Worm (Caenorhabditis elegans) whole organism, L1 larva: ENCODE measurements around the gene R09H3.2.

Experiments used
- C04F5.9 ChIP-seq: sonication (generic microtip); optimal IDR thresholded peaks from 2 replicates; lab custom pipeline; 2016; ENCODE audit warnings: missing genetic modification characterization, missing compliant biosample characterization
- aly-2 ChIP-seq: fragments of 150-350 bp; optimal IDR thresholded peaks from 2 replicates; lab custom pipeline; 2014; ENCODE audit warnings: missing biosample characterization, missing genetic modification characterization
- ceh-8 ChIP-seq: fragments of 200-800 bp; sonication (Bioruptor generic); optimal IDR thresholded peaks from 2 replicates; lab custom pipeline; 2018; ENCODE audit warnings: mild to moderate bottlenecking, missing genetic modification characterization, moderate library complexity, missing compliant biosample characterization
- ceh-82 ChIP-seq, 3 experiments: fragments of 150-350 bp in 1 of 3; sonication (generic microtip) in 2 of 3; optimal IDR thresholded peaks; 2 replicates each; lab custom pipeline; 2014 to 2017; ENCODE audit warnings: missing biosample characterization in 3 of 3, missing genetic modification characterization in 3 of 3
- dsc-1 ChIP-seq: sonication (generic microtip); optimal IDR thresholded peaks from 2 replicates; lab custom pipeline; 2016; ENCODE audit warnings: mild to moderate bottlenecking, missing genetic modification characterization, missing compliant biosample characterization
- efl-1 ChIP-seq, 4 experiments: fragments of 150-350 bp; optimal IDR thresholded peaks in 3 of 4; peaks in 1 of 4; 1 replicate in 1 of 4; 2 replicates in 3 of 4; lab custom pipeline; 2014; ENCODE audit warnings: missing biosample characterization in 2 of 4, missing genetic modification characterization in 2 of 4, missing genetic modification reagents in 2 of 4
- egl-27 ChIP-seq, 2 experiments: fragments of 150-350 bp in 1 of 2; sonication (generic microtip); optimal IDR thresholded peaks; 3 replicates each; lab custom pipeline; 2017 to 2018; ENCODE audit warnings: missing biosample characterization in 2 of 2, missing genetic modification characterization in 2 of 2, missing genetic modification reagents in 2 of 2
- fkh-10 ChIP-seq: sonication (generic microtip); optimal IDR thresholded peaks from 2 replicates; lab custom pipeline; 2017; ENCODE audit warnings: missing biosample characterization, missing genetic modification reagents, missing genetic modification characterization
- hlh-17 ChIP-seq: fragments of 200-800 bp; sonication (Bioruptor generic); optimal IDR thresholded peaks from 2 replicates; lab custom pipeline; 2018; ENCODE audit warnings: missing genetic modification characterization, mild to moderate bottlenecking, missing compliant biosample characterization, moderate library complexity, borderline replicate concordance
- hpl-2 ChIP-seq: fragments of 150-350 bp; optimal IDR thresholded peaks from 2 replicates; lab custom pipeline; 2014; ENCODE audit warnings: missing biosample characterization, missing genetic modification reagents, missing genetic modification characterization
- irx-1 ChIP-seq: sonication (generic microtip); optimal IDR thresholded peaks from 2 replicates; lab custom pipeline; 2016; ENCODE audit warnings: missing genetic modification characterization, missing compliant biosample characterization
- jun-1 ChIP-seq: fragments of 150-350 bp; optimal IDR thresholded peaks from 2 replicates; lab custom pipeline; 2014; ENCODE audit warnings: missing biosample characterization, missing genetic modification reagents, missing genetic modification characterization
- lin-15B ChIP-seq: fragments of 150-350 bp; sonication (generic microtip); optimal IDR thresholded peaks from 3 replicates; lab custom pipeline; 2014; ENCODE audit warnings: missing biosample characterization, missing genetic modification characterization
- lin-39 ChIP-seq: fragments of 150-350 bp; optimal IDR thresholded peaks from 2 replicates; lab custom pipeline; 2014; ENCODE audit warnings: missing biosample characterization, missing genetic modification reagents, missing genetic modification characterization
- mab-9 ChIP-seq: fragments of 200-800 bp; sonication (Bioruptor generic); IDR thresholded peaks from 2 replicates; pipeline ENCODE4 v1.3.6; 2022; ENCODE audit warnings: missing genetic modification reagents, missing genetic modification characterization, missing compliant biosample characterization
- mep-1 ChIP-seq: fragments of 150-350 bp; optimal IDR thresholded peaks from 2 replicates; lab custom pipeline; 2014; ENCODE audit warnings: missing biosample characterization, missing genetic modification characterization
- nhr-11 ChIP-seq: fragments of 150-350 bp; optimal IDR thresholded peaks from 2 replicates; lab custom pipeline; 2014; ENCODE audit warnings: missing biosample characterization, missing genetic modification characterization
- nhr-47 ChIP-seq: sonication (generic microtip); optimal IDR thresholded peaks from 2 replicates; lab custom pipeline; 2016; ENCODE audit warnings: mild to moderate bottlenecking, missing genetic modification characterization, moderate library complexity, missing compliant biosample characterization
- nhr-76 ChIP-seq: sonication (generic microtip); optimal IDR thresholded peaks from 2 replicates; lab custom pipeline; 2017; ENCODE audit warnings: missing biosample characterization, missing genetic modification characterization
- nhr-84 ChIP-seq: sonication (generic microtip); optimal IDR thresholded peaks from 2 replicates; lab custom pipeline; 2017; ENCODE audit warnings: missing biosample characterization, missing genetic modification characterization
- nhr-85 ChIP-seq: sonication (generic microtip); peaks from one replicate; lab custom pipeline; 2016; ENCODE audit warnings: missing genetic modification characterization, inconsistent platforms, missing compliant biosample characterization
- pag-3 ChIP-seq: sonication (generic microtip); optimal IDR thresholded peaks from 2 replicates; lab custom pipeline; 2017; ENCODE audit warnings: missing genetic modification characterization, mild to moderate bottlenecking, missing compliant biosample characterization, antibody characterized with exemption, borderline replicate concordance; ENCODE audit not compliant: insufficient read depth
- pqm-1 ChIP-seq: sonication (generic microtip); optimal IDR thresholded peaks from 3 replicates; lab custom pipeline; 2017; ENCODE audit warnings: missing biosample characterization, missing genetic modification characterization
- sptf-1 ChIP-seq: fragments of 150-350 bp; optimal IDR thresholded peaks from 2 replicates; lab custom pipeline; 2014; ENCODE audit warnings: missing biosample characterization, missing genetic modification characterization
- swsn-7 ChIP-seq: sonication (generic microtip); optimal IDR thresholded peaks from 2 replicates; lab custom pipeline; 2016; ENCODE audit warnings: missing genetic modification characterization, missing compliant biosample characterization
- tlp-1 ChIP-seq: fragments of 150-350 bp; optimal IDR thresholded peaks from 2 replicates; lab custom pipeline; 2014; ENCODE audit warnings: missing biosample characterization, missing genetic modification characterization
- unc-130 ChIP-seq: fragments of 150-350 bp; optimal IDR thresholded peaks from 2 replicates; lab custom pipeline; 2017; ENCODE audit warnings: missing biosample characterization, missing genetic modification characterization, inconsistent platforms
- unc-98 ChIP-seq: fragments of 200-800 bp; sonication (Bioruptor generic); IDR thresholded peaks from 2 replicates; pipeline ENCODE4 v1.3.6; 2022; ENCODE audit warnings: missing genetic modification characterization, missing compliant biosample characterization
- vab-15 ChIP-seq: sonication (generic microtip); optimal IDR thresholded peaks from 2 replicates; lab custom pipeline; 2017; ENCODE audit warnings: missing genotype, mild to moderate bottlenecking, missing genetic modification characterization, missing compliant biosample characterization
- zag-1 ChIP-seq: fragments of 150-350 bp; optimal IDR thresholded peaks from 2 replicates; lab custom pipeline; 2014; ENCODE audit warnings: missing biosample characterization, missing genetic modification characterization
- ztf-11 ChIP-seq, 2 experiments: sonication (generic microtip); optimal IDR thresholded peaks; 2 replicates each; lab custom pipeline; 2016 to 2017; ENCODE audit warnings: missing genetic modification characterization in 2 of 2, missing biosample characterization in 1 of 2, missing compliant biosample characterization in 1 of 2
- ztf-4 ChIP-seq: fragments of 150-350 bp; optimal IDR thresholded peaks from 2 replicates; lab custom pipeline; 2014; ENCODE audit warnings: missing biosample characterization, missing genetic modification characterization

R09H3.2 gene

ce11 chrX:1668748-1669147 is 3.9 kb upstream of the R09H3.2 start, which contains the start of gene R09H3.3:
R09H3.3 (minus strand) TSS chrX:1668848.
- TF ChIP-seq efl-1 (optimal IDR thresholded peaks at IDR 0.05; lab: Kevin White, UChicago) = no peak
- TF ChIP-seq efl-1 (GFP tag; optimal IDR thresholded peaks at IDR 0.05 in 1 of 2; lab: Kevin White, UChicago) = peak in 1 of 2 experiments; percentile 29
- TF ChIP-seq irx-1 (tag; lab: Kevin White, UChicago) = no peak
- TF ChIP-seq hlh-17 (GFP tag; lab: Kevin White, UChicago) = no peak
- TF ChIP-seq unc-130 (tag; lab: Kevin White, UChicago) = no peak
- TF ChIP-seq dsc-1 (tag; lab: Kevin White, UChicago) = no peak
- TF ChIP-seq ztf-4 = no peak

- TF ChIP-seq efl-1 (optimal IDR thresholded peaks at IDR 0.05; lab: Kevin White, UChicago) (no peak), efl-1 (GFP tag; optimal IDR thresholded peaks at IDR 0.05 in 1 of 2; lab: Kevin White, UChicago) (peak in 1 of 2 experiments; percentile 33), ztf-4 (no peak)
These were observed 2.2 kb upstream of the R09H3.2 start for ce11 chrX:1667056-1667455.

- TF ChIP-seq ceh-8 (GFP tag; lab: Kevin White, UChicago) (no peak), vab-15 (tag; lab: Kevin White, UChicago) (no peak), efl-1 (optimal IDR thresholded peaks at IDR 0.05; lab: Kevin White, UChicago) (no peak), efl-1 (GFP tag; optimal IDR thresholded peaks at IDR 0.05 in 1 of 2; lab: Kevin White, UChicago) (no peak)
- TF ChIP-seq, all 84 proteins: peak for 0
These were observed 9.6 kb downstream of the R09H3.2 start, which contains the start of gene tbx-32 for ce11 chrX:1655207-1655606. tbx-32 (plus strand) TSS chrX:1655507.

ce11 chrX:1654146-1654545 is 10.7 kb downstream of the R09H3.2 start, which contains the start of gene ZK380.6:
ZK380.6 (plus strand) TSS chrX:1654446.
- TF ChIP-seq pag-3 (tag; lab: Kevin White, UChicago) = no peak
- TF ChIP-seq pqm-1 = no peak
- no peak for TF ChIP-seq nhr-84 (tag; lab: Kevin White, UChicago)
- no peak for TF ChIP-seq lin-15B (tag; lab: Kevin White, UChicago)
- TF ChIP-seq nhr-85 (tag; lab: Kevin White, UChicago) = no peak
- no peak for TF ChIP-seq lin-39 (tag; lab: Kevin White, UChicago)
- TF ChIP-seq swsn-7 (tag; lab: Kevin White, UChicago) = no peak
- TF ChIP-seq fkh-10 (GFP tag; lab: Kevin White, UChicago) = no peak
- no peak for TF ChIP-seq nhr-11 (tag; lab: Kevin White, UChicago)
- no peak for TF ChIP-seq zag-1 (tag; lab: Kevin White, UChicago)
- TF ChIP-seq unc-98 = no peak
- no peak for TF ChIP-seq hpl-2 (GFP tag; lab: Kevin White, UChicago)
- TF ChIP-seq, all 84 proteins: peak for 0

- no peak for TF ChIP-seq jun-1
- no peak for TF ChIP-seq ztf-11 (tag; optimal IDR thresholded peaks at IDR 0.05; lab: Kevin White, UChicago)
- TF ChIP-seq ceh-82 (tag; optimal IDR thresholded peaks at IDR 0.05; lab: Kevin White, UChicago) = no peak
- TF ChIP-seq lin-15B (tag; lab: Kevin White, UChicago) = no peak
- TF ChIP-seq aly-2 (tag; lab: Kevin White, UChicago) = no peak
- no peak for TF ChIP-seq sptf-1 (tag; lab: Kevin White, UChicago)
- TF ChIP-seq pqm-1 = no peak
- no peak for TF ChIP-seq zag-1 (tag; lab: Kevin White, UChicago)
- TF ChIP-seq fkh-10 (GFP tag; lab: Kevin White, UChicago) = no peak
- no peak for TF ChIP-seq pag-3 (tag; lab: Kevin White, UChicago)
- TF ChIP-seq mep-1 (tag; lab: Kevin White, UChicago) = no peak
- TF ChIP-seq tlp-1 = no peak
- TF ChIP-seq egl-27 (tag; optimal IDR thresholded peaks at IDR 0.05; lab: Kevin White, UChicago) = no peak
- no peak for TF ChIP-seq nhr-76 (tag; lab: Kevin White, UChicago)
- no peak for TF ChIP-seq mab-9
- no peak for TF ChIP-seq C04F5.9 (tag; lab: Kevin White, UChicago)
- TF ChIP-seq nhr-47 (tag; lab: Kevin White, UChicago) = no peak
These were observed 13.2 kb downstream of the R09H3.2 start, which contains the start of gene ZK380.4 for ce11 chrX:1651668-1652067. ZK380.4 (minus strand) TSS chrX:1651994.
